Fruit fly (Drosophila melanogaster) whole organism, embryonic: Measurements from ENCODE around the gene Mkk4.

Experiments
- Atf3 ChIP-seq: fragments of 200-800 bp; sonication (Bioruptor generic); optimal IDR thresholded peaks from 3 replicates; lab custom pipeline; 2016; ENCODE audit warnings: missing biosample characterization, missing genetic modification characterization
- Atf6 ChIP-seq: fragments of 200-800 bp; sonication (Bioruptor generic); IDR thresholded peaks from 2 replicates; pipeline ENCODE4 v1.3.6; 2022; ENCODE audit warnings: missing biosample characterization, missing genetic modification characterization
- BtbVII ChIP-seq: fragments of 200-800 bp; sonication (Bioruptor generic); optimal IDR thresholded peaks from 3 replicates; lab custom pipeline; 2017; ENCODE audit warnings: missing biosample characterization, mild to moderate bottlenecking, missing genetic modification characterization
- CG11247 ChIP-seq: fragments of 200-800 bp; sonication (Bioruptor generic); IDR thresholded peaks from 2 replicates; pipeline ENCODE4 v1.3.6; 2022; ENCODE audit warnings: missing biosample characterization, missing genetic modification characterization
- CG11560 ChIP-seq: fragments of 200-800 bp; sonication (Bioruptor generic); IDR thresholded peaks from 3 replicates; pipeline ENCODE4 v1.3.6; 2022; ENCODE audit warnings: missing biosample characterization, missing genetic modification characterization
- CG12744 ChIP-seq: fragments of 200-800 bp; sonication (Bioruptor generic); optimal IDR thresholded peaks from 2 replicates; lab custom pipeline; 2016; ENCODE audit warnings: missing biosample characterization, missing genetic modification characterization
- CG13624 ChIP-seq: fragments of 200-800 bp; sonication (Bioruptor generic); optimal IDR thresholded peaks from 2 replicates; lab custom pipeline; 2016; ENCODE audit warnings: missing biosample characterization, missing genetic modification characterization
- CG14860 ChIP-seq: fragments of 200-800 bp; sonication (Bioruptor generic); IDR thresholded peaks from 3 replicates; pipeline ENCODE4 v1.3.6; 2022; ENCODE audit warnings: missing biosample characterization, missing genetic modification characterization; ENCODE audit not compliant: partially characterized antibody
- CG14965 ChIP-seq: fragments of 200-800 bp; sonication (Bioruptor generic); optimal IDR thresholded peaks from 2 replicates; lab custom pipeline; 2016; ENCODE audit warnings: missing biosample characterization, missing genetic modification characterization, borderline replicate concordance
- CG15011 ChIP-seq: fragments of 200-800 bp; sonication (Bioruptor generic); optimal IDR thresholded peaks from 3 replicates; lab custom pipeline; 2018; ENCODE audit warnings: missing biosample characterization, mild to moderate bottlenecking, missing genetic modification characterization
- CG15514 ChIP-seq: fragments of 200-800 bp; sonication (Bioruptor generic); optimal IDR thresholded peaks from 3 replicates; lab custom pipeline; 2017; ENCODE audit warnings: missing biosample characterization, missing genetic modification characterization, mild to moderate bottlenecking, moderate library complexity, missing genetic modification reagents
- CG17359 ChIP-seq: fragments of 200-800 bp; sonication (Bioruptor generic); optimal IDR thresholded peaks from 3 replicates; lab custom pipeline; 2018; ENCODE audit warnings: missing biosample characterization, mild to moderate bottlenecking, missing genetic modification characterization, moderate library complexity
- CG3065 ChIP-seq: fragments of 200-800 bp; sonication (Bioruptor generic); optimal IDR thresholded peaks from 2 replicates; lab custom pipeline; 2016; ENCODE audit warnings: missing biosample characterization, missing genetic modification characterization
- CG32772 ChIP-seq: fragments of 200-800 bp; sonication (Bioruptor generic); IDR thresholded peaks from 2 replicates; pipeline ENCODE4 v1.3.6; 2022; ENCODE audit warnings: missing biosample characterization, missing genetic modification characterization
- CG3726 ChIP-seq: fragments of 200-800 bp; sonication (Bioruptor generic); IDR thresholded peaks from 3 replicates; pipeline ENCODE4, ENCODE4 v1.3.6; 2022; ENCODE audit warnings: missing biosample characterization, missing genetic modification characterization
- CG4282 ChIP-seq: fragments of 200-800 bp; sonication (Bioruptor generic); optimal IDR thresholded peaks from 2 replicates; lab custom pipeline; 2016; ENCODE audit warnings: missing biosample characterization, missing genetic modification characterization
- CG4424 ChIP-seq: fragments of 200-800 bp; sonication (Bioruptor generic); optimal IDR thresholded peaks from 3 replicates; lab custom pipeline; 2016; ENCODE audit warnings: missing biosample characterization, missing genetic modification characterization
- CG4820 ChIP-seq: fragments of 200-800 bp; sonication (Bioruptor generic); optimal IDR thresholded peaks from 3 replicates; lab custom pipeline; 2016; ENCODE audit warnings: missing biosample characterization, missing genetic modification characterization
- CG5245 ChIP-seq: fragments of 200-800 bp; sonication (Bioruptor generic); optimal IDR thresholded peaks from 3 replicates; lab custom pipeline; 2016; ENCODE audit warnings: missing biosample characterization, missing genetic modification characterization
- CG6791 ChIP-seq: fragments of 200-800 bp; sonication (Bioruptor generic); IDR thresholded peaks from 3 replicates; pipeline ENCODE4 v1.3.6; 2022; ENCODE audit warnings: missing biosample characterization, missing genetic modification characterization; ENCODE audit not compliant: partially characterized antibody
- Dll ChIP-seq: fragments of 200-800 bp; sonication (Bioruptor generic); IDR thresholded peaks from 4 replicates; pipeline ENCODE4 v1.3.6; 2022; ENCODE audit warnings: missing biosample characterization, missing genetic modification characterization; ENCODE audit not compliant: partially characterized antibody
- GATAe ChIP-seq: fragments of 200-800 bp; sonication (Bioruptor generic); conservative IDR thresholded peaks from 2 replicates; pipeline ENCODE4 v1.3.6; 2022; ENCODE audit warnings: missing biosample characterization, missing genetic modification characterization
- Gug ChIP-seq: fragments of 200-800 bp; sonication (Bioruptor generic); IDR thresholded peaks from 4 replicates; pipeline ENCODE4 v1.3.6; 2022; ENCODE audit warnings: missing biosample characterization, missing genetic modification characterization
- Hey ChIP-seq: fragments of 200-800 bp; sonication (Bioruptor generic); optimal IDR thresholded peaks from 3 replicates; lab custom pipeline; 2018; ENCODE audit warnings: missing biosample characterization, mild to moderate bottlenecking, missing genetic modification characterization
- Hmx ChIP-seq: fragments of 200-800 bp; sonication (Bioruptor generic); optimal IDR thresholded peaks from 2 replicates; lab custom pipeline; 2016; ENCODE audit warnings: missing biosample characterization, missing genetic modification characterization
- Optix ChIP-seq: fragments of 200-800 bp; sonication (Bioruptor generic); IDR thresholded peaks from 3 replicates; pipeline ENCODE4 v1.3.6; 2022; ENCODE audit warnings: missing biosample characterization, missing genetic modification characterization
- Sox100B ChIP-seq: fragments of 200-800 bp; sonication (Bioruptor generic); optimal IDR thresholded peaks from 3 replicates; lab custom pipeline; 2018; ENCODE audit warnings: missing biosample characterization, mild to moderate bottlenecking, missing genetic modification characterization
- ab ChIP-seq: fragments of 200-800 bp; sonication (Bioruptor generic); optimal IDR thresholded peaks from 2 replicates; lab custom pipeline; 2016; ENCODE audit warnings: missing biosample characterization, missing genetic modification characterization
- ac ChIP-seq: fragments of 200-800 bp; sonication (Bioruptor generic); optimal IDR thresholded peaks from 3 replicates; lab custom pipeline; 2017; ENCODE audit warnings: missing biosample characterization, mild to moderate bottlenecking, missing genetic modification characterization
- crc ChIP-seq: fragments of 200-800 bp; sonication (Bioruptor generic); optimal IDR thresholded peaks from 2 replicates; lab custom pipeline; 2016; ENCODE audit warnings: missing biosample characterization, missing genetic modification characterization
- fd3F ChIP-seq: fragments of 200-800 bp; sonication (Bioruptor generic); optimal IDR thresholded peaks from 2 replicates; lab custom pipeline; 2018; ENCODE audit warnings: missing biosample characterization, mild to moderate bottlenecking, missing genetic modification characterization, moderate library complexity
- ftz-f1 ChIP-seq: fragments of 200-800 bp; sonication (Bioruptor generic); optimal IDR thresholded peaks from 2 replicates; lab custom pipeline; 2016; ENCODE audit warnings: missing biosample characterization, missing genetic modification characterization
- fu2 ChIP-seq: fragments of 200-800 bp; sonication (Bioruptor generic); optimal IDR thresholded peaks from 2 replicates; lab custom pipeline; 2016; ENCODE audit warnings: missing biosample characterization, missing genetic modification characterization
- gem ChIP-seq: fragments of 200-800 bp; sonication (Bioruptor generic); optimal IDR thresholded peaks from 2 replicates; lab custom pipeline; 2019; ENCODE audit warnings: missing biosample characterization, mild to moderate bottlenecking, missing genetic modification characterization, moderate library complexity
- gsb ChIP-seq: fragments of 200-800 bp; sonication (Bioruptor generic); IDR thresholded peaks from 2 replicates; pipeline ENCODE4 v1.3.6; 2022; ENCODE audit warnings: missing biosample characterization, missing genetic modification characterization
- hkb ChIP-seq, 2 experiments: fragments of 200-800 bp in 1 of 2; fragments of >200 bp in 1 of 2; sonication (Bioruptor generic) in 1 of 2; IDR thresholded peaks in 1 of 2; optimal IDR thresholded peaks in 1 of 2; 2 replicates each; pipeline versions ENCODE4 v1.3.6 to Lab custom; 2017 to 2022; ENCODE audit warnings: missing biosample characterization in 1 of 2, missing genetic modification characterization in 1 of 2
- jigr1 ChIP-seq: fragments of 200-800 bp; sonication (Bioruptor generic); IDR thresholded peaks from 3 replicates; pipeline ENCODE4 v1.3.6; 2022; ENCODE audit warnings: missing biosample characterization, missing genetic modification characterization
- otp ChIP-seq: fragments of 200-800 bp; sonication (Bioruptor generic); IDR thresholded peaks from 3 replicates; pipeline ENCODE4, ENCODE4 v1.3.6; 2022; ENCODE audit warnings: missing biosample characterization, missing genetic modification characterization
- pb ChIP-seq: fragments of 200-800 bp; sonication (Bioruptor generic); optimal IDR thresholded peaks from 3 replicates; lab custom pipeline; 2016; ENCODE audit warnings: missing biosample characterization, missing genetic modification characterization
- pfk ChIP-seq: fragments of 200-800 bp; sonication (Bioruptor generic); optimal IDR thresholded peaks from 2 replicates; lab custom pipeline; 2018; ENCODE audit warnings: missing biosample characterization, mild to moderate bottlenecking, missing genetic modification characterization, moderate library complexity
- pros ChIP-seq: fragments of 200-800 bp; sonication (Bioruptor generic); optimal IDR thresholded peaks from 3 replicates; lab custom pipeline; 2019; ENCODE audit warnings: missing biosample characterization, mild to moderate bottlenecking, missing genetic modification characterization, moderate library complexity
- psq ChIP-seq: fragments of 200-800 bp; sonication (Bioruptor generic); optimal IDR thresholded peaks from 2 replicates; lab custom pipeline; 2017; ENCODE audit warnings: missing biosample characterization, missing genetic modification characterization
- rib ChIP-seq: fragments of 200-800 bp; sonication (Bioruptor generic); IDR thresholded peaks from 2 replicates; pipeline ENCODE4 v1.3.6; 2022; ENCODE audit warnings: missing biosample characterization, missing genetic modification characterization
- ro ChIP-seq: fragments of 200-800 bp; sonication (Bioruptor generic); IDR thresholded peaks from 2 replicates; pipeline ENCODE4 v1.3.6; 2022; ENCODE audit warnings: missing biosample characterization, missing genetic modification characterization
- sim ChIP-seq: fragments of 200-800 bp; sonication (Bioruptor generic); IDR thresholded peaks from 2 replicates; pipeline ENCODE4 v1.3.6; 2022; ENCODE audit warnings: missing biosample characterization, missing genetic modification characterization
- tap ChIP-seq: fragments of 200-800 bp; optimal IDR thresholded peaks from 3 replicates; lab custom pipeline; 2019; ENCODE audit warnings: missing biosample characterization, mild to moderate bottlenecking, missing genetic modification characterization, moderate library complexity
- tgo ChIP-seq: fragments of 200-800 bp; sonication (Bioruptor generic); IDR thresholded peaks from 3 replicates; pipeline ENCODE4 v1.3.6; 2022; ENCODE audit warnings: missing biosample characterization, missing genetic modification characterization
- vnd ChIP-seq: fragments of 200-800 bp; sonication (Bioruptor generic); IDR thresholded peaks from 3 replicates; pipeline ENCODE4 v1.3.6; 2022; ENCODE audit warnings: missing biosample characterization, missing genetic modification characterization; ENCODE audit not compliant: partially characterized antibody

Gene Mkk4

dm6 chr3R:8670529-8671491 is 20.2 kb upstream of the Mkk4 start, which contains the start of gene p (continued):
- TF ChIP-seq Sox100B (GFP tag; lab: Kevin White, UChicago) (peak; percentile 40), ro (GFP tag; lab: Robert Waterston, UW) (no peak), ftz-f1 (no peak), ab (GFP tag; lab: Kevin White, UChicago) (no peak), crc (GFP tag; lab: Kevin White, UChicago) (peak; percentile 7), CG4424 (GFP tag; lab: Kevin White, UChicago) (peak; percentile 34), CG17359 (tag; lab: Kevin White, UChicago) (peak; percentile 71), jigr1 (no peak), Gug (no peak), CG32772 (GFP tag; lab: Robert Waterston, UW) (peak; percentile 61), Atf3 (GFP tag; lab: Kevin White, UChicago) (no peak), CG14860 (GFP tag; lab: Robert Waterston, UW) (no peak), Hmx (no peak), pb (GFP tag; lab: Kevin White, UChicago) (peak; percentile 13), CG11247 (GFP tag; lab: Robert Waterston, UW) (no peak), otp (no peak), ac (GFP tag; lab: Kevin White, UChicago) (no peak), CG4282 (GFP tag; lab: Kevin White, UChicago) (no peak), Optix (no peak), CG6791 (GFP tag; lab: Robert Waterston, UW) (no peak), rib (GFP tag; lab: Robert Waterston, UW) (peak; percentile 53), Dll (0 out of 4 replicates have a peak, but pooled peaks have one; percentile 18), CG14965 (GFP tag; lab: Kevin White, UChicago) (no peak), pros (GFP tag; lab: Kevin White, UChicago) (no peak), CG12744 (GFP tag; lab: Kevin White, UChicago) (peak; percentile 23), psq (GFP tag; lab: Kevin White, UChicago) (no peak), gem (tag; lab: Kevin White, UChicago) (peak; percentile 61), CG5245 (GFP tag; lab: Kevin White, UChicago) (peak; percentile 40), CG11560 (tag; lab: Robert Waterston, UW) (no peak), CG4820 (no peak), gsb (GFP tag; lab: Robert Waterston, UW) (no peak), Atf6 (GFP tag; lab: Robert Waterston, UW) (0 out of 2 replicates have a peak, but pooled peaks have one; percentile 28), GATAe (GFP tag; lab: Robert Waterston, UW) (peak; percentile 72; the same call in 1 of the 2 replicates), vnd (no peak), fu2 (peak; percentile 45), CG3065 (GFP tag; lab: Kevin White, UChicago) (no peak), CG15011 (GFP tag; lab: Kevin White, UChicago) (no peak), CG13624 (GFP tag; lab: Kevin White, UChicago) (peak; percentile 14), tap (peak; percentile 4), BtbVII (GFP tag; lab: Kevin White, UChicago) (peak; percentile 61), tgo (GFP tag; lab: Robert Waterston, UW) (no peak), CG15514 (GFP tag; lab: Kevin White, UChicago) (peak; percentile 4), pfk (GFP tag; lab: Kevin White, UChicago) (peak; percentile 30), fd3F (no peak), CG3726 (GFP tag; lab: Robert Waterston, UW) (no peak), hkb (optimal IDR thresholded peaks at IDR 0.05; lab: Kevin White, UChicago) (no peak), hkb (GFP tag; IDR thresholded peaks at IDR 0.05; lab: Robert Waterston, UW) (peak; percentile 55; the same call in 1 of the 2 replicates), Hey (no peak), sim (GFP tag; lab: Robert Waterston, UW) (peak; percentile 48; the same call in 1 of the 2 replicates)
